Fruit fly (Drosophila melanogaster): ENCODE data around the gene BORCS6.
A peak's percentile ranks its signal among the peaks of the same experiment; 100 is the strongest.

Gene BORCS6

DNA sequence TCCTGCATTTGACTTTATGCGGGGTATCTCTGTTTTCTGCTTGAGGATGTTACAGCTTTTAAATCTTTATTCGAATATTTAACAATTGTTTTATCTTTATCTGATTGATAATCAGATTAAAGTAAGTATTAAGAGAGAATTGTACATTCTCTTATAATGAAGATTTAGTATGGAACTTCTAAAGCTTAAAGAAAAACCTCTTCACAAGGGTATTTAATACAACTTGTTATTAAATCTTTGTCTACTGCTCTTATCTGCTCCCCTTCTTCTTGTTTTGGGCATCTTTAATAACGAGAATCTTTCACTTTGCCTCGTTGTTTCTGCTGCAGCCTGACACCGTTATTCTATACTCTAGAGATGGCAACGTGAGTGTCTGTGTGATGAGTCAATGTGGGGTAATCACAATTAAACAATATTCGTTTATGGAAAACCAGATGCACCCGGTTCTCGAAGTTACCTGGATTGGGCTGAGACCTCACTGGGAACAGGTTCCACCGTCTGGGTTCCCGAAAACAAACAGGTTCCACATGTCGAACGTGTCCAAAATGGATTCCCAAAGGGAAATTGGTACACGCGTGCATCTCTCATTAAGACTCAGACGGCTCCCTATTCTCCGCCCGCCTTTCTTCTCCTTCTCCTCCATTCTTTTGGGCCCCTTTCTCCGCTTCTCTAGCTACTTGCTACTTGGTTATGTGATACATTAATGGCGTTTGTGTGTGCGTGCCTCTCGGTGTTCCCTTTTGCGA is 9.6 kb downstream of the BORCS6 start (continued):
- TF ChIP-seq CG34406 (GFP tag; optimal IDR thresholded peaks at IDR 0.05) (peak; percentile 70), CG3919 (GFP tag; optimal IDR thresholded peaks at IDR 0.05) (peak; percentile 69), CG9139 (GFP tag; optimal IDR thresholded peaks at IDR 0.05) (no peak), dsx (GFP tag; optimal IDR thresholded peaks at IDR 0.05; ENCODE audit: poor library complexity, severe bottlenecking) (no peak), CG11902 (GFP tag; optimal IDR thresholded peaks at IDR 0.05) (peak; percentile 59), CG1621 (tag; optimal IDR thresholded peaks at IDR 0.05) (no peak), CG4318 (GFP tag; optimal IDR thresholded peaks at IDR 0.05) (peak; percentile 46), Ets96B (tag; optimal IDR thresholded peaks at IDR 0.05) (peak; percentile 61), fd59A (GFP tag; optimal IDR thresholded peaks at IDR 0.05) (peak; percentile 50), Sox15 (GFP tag; optimal IDR thresholded peaks at IDR 0.05) (peak; percentile 48), OdsH (GFP tag; optimal IDR thresholded peaks at IDR 0.05) (peak; percentile 68), CG15336 (GFP tag; IDR thresholded peaks at IDR 0.05) (peak; percentile 40; the same call in 1 of the 2 replicates), lz (GFP tag; optimal IDR thresholded peaks at IDR 0.05) (peak; percentile 71), fd85E (GFP tag; optimal IDR thresholded peaks at IDR 0.05) (no peak), esn (GFP tag; optimal IDR thresholded peaks at IDR 0.05) (peak; percentile 84), vri (GFP tag; optimal IDR thresholded peaks at IDR 0.05) (peak; percentile 17), Smox (GFP tag; optimal IDR thresholded peaks at IDR 0.05) (peak; percentile 77), CG32006 (GFP tag; optimal IDR thresholded peaks at IDR 0.05) (peak; percentile 76), Eip78C (GFP tag) (peak; percentile 91), CG10631 (GFP tag; optimal IDR thresholded peaks at IDR 0.05) (peak; percentile 74), net (GFP tag; optimal IDR thresholded peaks at IDR 0.05) (peak; percentile 45), Hr38 (GFP tag; optimal IDR thresholded peaks at IDR 0.05) (no peak), CG8119 (GFP tag; IDR thresholded peaks at IDR 0.05) (peak; percentile 69), CG3032 (tag; optimal IDR thresholded peaks at IDR 0.05) (peak; percentile 74), CG10669 (GFP tag; optimal IDR thresholded peaks at IDR 0.05) (peak; percentile 58), CG8632 (GFP tag; optimal IDR thresholded peaks at IDR 0.05) (peak; percentile 69), salr (GFP tag; optimal IDR thresholded peaks at IDR 0.05) (peak in 1 of 2 experiments; percentile 59), CG6276 (GFP tag; optimal IDR thresholded peaks at IDR 0.05) (peak; percentile 67), CG11294 (GFP tag; IDR thresholded peaks at IDR 0.05) (no peak), Hr4 (GFP tag; optimal IDR thresholded peaks at IDR 0.05) (peak; percentile 49), Met (GFP tag; optimal IDR thresholded peaks at IDR 0.05) (peak; percentile 77)

DNA sequence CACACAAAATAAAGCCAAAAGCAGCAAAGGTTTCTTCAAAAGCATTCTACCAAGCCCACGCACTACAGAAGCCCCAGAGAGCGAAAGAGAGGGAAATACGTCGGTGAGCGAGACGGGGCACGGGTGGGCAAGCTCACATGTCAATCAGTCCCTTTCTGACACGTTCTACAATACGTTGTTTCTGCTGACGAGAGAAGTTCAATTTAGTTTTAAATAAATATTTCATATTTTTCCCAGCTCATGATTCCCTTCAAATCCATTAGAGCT is 10.1 kb downstream of the BORCS6 start:
- no peak for TF ChIP-seq Ets96B (tag; optimal IDR thresholded peaks at IDR 0.05)
- no peak for TF ChIP-seq topi (GFP tag; optimal IDR thresholded peaks at IDR 0.05)
- no peak for TF ChIP-seq svp (GFP tag)
- TF ChIP-seq vri (GFP tag; optimal IDR thresholded peaks at IDR 0.05), result no peak
- TF ChIP-seq ss (GFP tag; optimal IDR thresholded peaks at IDR 0.05), result no peak
- TF ChIP-seq CG9139 (GFP tag; optimal IDR thresholded peaks at IDR 0.05), result no peak
- no peak for TF ChIP-seq Hr39 (GFP tag; optimal IDR thresholded peaks at IDR 0.05)
- no peak for TF ChIP-seq CG32006 (GFP tag; optimal IDR thresholded peaks at IDR 0.05)

DNA sequence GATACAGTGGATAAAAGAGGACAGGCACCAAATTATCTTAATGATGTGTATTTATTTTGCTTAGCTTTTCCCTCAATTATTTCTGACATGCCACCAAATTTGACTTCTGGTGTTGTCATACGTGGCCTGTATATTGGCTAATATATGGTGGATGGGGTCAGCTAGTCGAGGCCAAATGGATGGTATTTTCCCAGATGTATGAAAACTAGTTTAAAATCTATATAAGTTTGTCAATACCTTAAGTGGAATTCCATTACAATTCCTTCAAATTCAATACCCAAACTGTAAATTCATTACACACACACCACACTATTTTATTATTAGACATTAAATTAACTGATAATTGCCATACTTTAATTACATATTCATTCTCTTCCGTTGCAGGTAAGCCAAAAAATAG is 11.2 kb downstream of the BORCS6 start:
- TF ChIP-seq CG34406 (GFP tag; optimal IDR thresholded peaks at IDR 0.05), result no peak
- no peak for TF ChIP-seq CG10631 (GFP tag; optimal IDR thresholded peaks at IDR 0.05)
- no peak for TF ChIP-seq CG15336 (GFP tag; IDR thresholded peaks at IDR 0.05)
- TF ChIP-seq Lpt (GFP tag; optimal IDR thresholded peaks at IDR 0.05), result no peak
- TF ChIP-seq CG10669 (GFP tag; optimal IDR thresholded peaks at IDR 0.05), result no peak
- no peak for TF ChIP-seq CG8119 (GFP tag; IDR thresholded peaks at IDR 0.05)
- no peak for TF ChIP-seq CG11902 (GFP tag; optimal IDR thresholded peaks at IDR 0.05)
- TF ChIP-seq acj6 (GFP tag; optimal IDR thresholded peaks at IDR 0.05), result no peak
- no peak for TF ChIP-seq Met (GFP tag; optimal IDR thresholded peaks at IDR 0.05)
- TF ChIP-seq CG16779 (tag; optimal IDR thresholded peaks at IDR 0.05), result no peak
- no peak for TF ChIP-seq Sox14 (GFP tag; optimal IDR thresholded peaks at IDR 0.05)
- no peak for TF ChIP-seq OdsH (GFP tag; optimal IDR thresholded peaks at IDR 0.05)
- no peak for TF ChIP-seq CG8319 (GFP tag; optimal IDR thresholded peaks at IDR 0.05)
- TF ChIP-seq Ets21C (GFP tag; optimal IDR thresholded peaks at IDR 0.05), result no peak
